Worm (Caenorhabditis elegans) whole organism, midembryonic: Measurements from ENCODE around the gene F15G9.5.

ENCODE experiments used
- T22C8.4 ChIP-seq: fragments of 200-800 bp; sonication (Bioruptor generic); IDR thresholded peaks from 2 replicates; pipeline ENCODE4 v1.3.6; 2022; ENCODE audit warnings: missing genetic modification characterization, missing compliant biosample characterization
- cog-1 ChIP-seq: sonication (generic microtip); optimal IDR thresholded peaks from 2 replicates; lab custom pipeline; 2016; ENCODE audit warnings: missing genetic modification characterization, missing compliant biosample characterization
- flt-1 ChIP-seq: fragments of 200-800 bp; sonication (Bioruptor generic); IDR thresholded peaks from 2 replicates; pipeline ENCODE4 v1.3.6; 2022; ENCODE audit warnings: missing genetic modification characterization, missing compliant biosample characterization
- klf-2 ChIP-seq: fragments of 200-800 bp; sonication (Bioruptor generic); conservative IDR thresholded peaks from 2 replicates; pipeline ENCODE4 v1.3.6; 2022; ENCODE audit warnings: missing genetic modification reagents, missing genetic modification characterization, missing compliant biosample characterization
- med-1 ChIP-seq: sonication (generic microtip); optimal IDR thresholded peaks from 2 replicates; lab custom pipeline; 2017; ENCODE audit warnings: missing genetic modification characterization, mild to moderate bottlenecking, missing compliant biosample characterization, antibody characterized with exemption, missing genetic modification reagents; ENCODE audit not compliant: insufficient read depth
- ref-1 ChIP-seq: fragments of 200-800 bp; sonication (Bioruptor generic); conservative IDR thresholded peaks from 2 replicates; pipeline ENCODE4 v1.3.6; 2022; ENCODE audit warnings: missing genetic modification reagents, missing genetic modification characterization, missing compliant biosample characterization
- tab-1 ChIP-seq: fragments of 200-800 bp; sonication (Bioruptor generic); IDR thresholded peaks from 2 replicates; pipeline ENCODE4 v1.3.6; 2022; ENCODE audit warnings: missing genetic modification characterization, missing compliant biosample characterization
- ztf-23 ChIP-seq: fragments of 200-800 bp; sonication (Bioruptor generic); IDR thresholded peaks from 2 replicates; pipeline ENCODE4 v1.3.6; 2022; ENCODE audit warnings: missing genetic modification reagents, missing genetic modification characterization, missing compliant biosample characterization
- ztf-29 ChIP-seq: fragments of 200-800 bp; sonication (Bioruptor generic); IDR thresholded peaks from 2 replicates; pipeline ENCODE4 v1.3.6; 2022; ENCODE audit warnings: missing genetic modification reagents, missing genetic modification characterization, missing compliant biosample characterization

Gene F15G9.5

ce11 chrX:9737730-9738129, at the start of gene F15G9.5:
Gene F15G9.5, minus strand, starts transcription at chrX:9737888.
- TF ChIP-seq ztf-23 (GFP tag; lab: Robert Waterston, UW): 0 out of 2 replicates have a peak, but pooled peaks have one; percentile 48
- TF ChIP-seq ref-1: no peak
- TF ChIP-seq klf-2 (GFP tag; lab: Robert Waterston, UW): no peak
- TF ChIP-seq tab-1 (GFP tag; lab: Robert Waterston, UW): no peak
- TF ChIP-seq ztf-29: no peak
- TF ChIP-seq flt-1: 0 out of 2 replicates have a peak, but pooled peaks have one; percentile 35
- TF ChIP-seq med-1: no peak
- no peak for TF ChIP-seq cog-1 (tag; lab: Kevin White, UChicago)

ce11 chrX:9785865-9786264, 48.2 kb upstream of the F15G9.5 start:
- TF ChIP-seq klf-2 (GFP tag; lab: Robert Waterston, UW): no peak
- no peak for TF ChIP-seq T22C8.4 (GFP tag; lab: Robert Waterston, UW)
- TF ChIP-seq ztf-29: no peak
- TF ChIP-seq tab-1 (GFP tag; lab: Robert Waterston, UW): no peak
- TF ChIP-seq ztf-23 (GFP tag; lab: Robert Waterston, UW): no peak
- TF ChIP-seq med-1: no peak
- TF ChIP-seq cog-1 (tag; lab: Kevin White, UChicago): no peak
- TF ChIP-seq flt-1: no peak
- TF ChIP-seq ref-1: no peak

ce11 chrX:9782389-9782939, 44.8 kb upstream of the F15G9.5 start:
- TF ChIP-seq klf-2 (GFP tag; lab: Robert Waterston, UW) (no peak), cog-1 (tag; lab: Kevin White, UChicago) (no peak), tab-1 (GFP tag; lab: Robert Waterston, UW) (no peak), ztf-23 (GFP tag; lab: Robert Waterston, UW) (no peak), ref-1 (no peak), ztf-29 (no peak), med-1 (no peak), flt-1 (no peak), T22C8.4 (GFP tag; lab: Robert Waterston, UW) (no peak)

ce11 chrX:9777481-9777880, 39.8 kb upstream of the F15G9.5 start, which contains the start of gene T09B9.5:
Gene T09B9.5, plus strand, starts transcription at chrX:9777781.
- TF ChIP-seq tab-1 (GFP tag; lab: Robert Waterston, UW) (no peak), cog-1 (tag; lab: Kevin White, UChicago) (no peak), T22C8.4 (GFP tag; lab: Robert Waterston, UW) (no peak), ref-1 (no peak), ztf-29 (no peak), ztf-23 (GFP tag; lab: Robert Waterston, UW) (no peak), flt-1 (no peak), med-1 (no peak), klf-2 (GFP tag; lab: Robert Waterston, UW) (no peak)

- TF ChIP-seq med-1: no peak
- no peak for TF ChIP-seq tab-1 (GFP tag; lab: Robert Waterston, UW)
- no peak for TF ChIP-seq T22C8.4 (GFP tag; lab: Robert Waterston, UW)
- TF ChIP-seq ref-1: no peak
- no peak for TF ChIP-seq ztf-29
- no peak for TF ChIP-seq flt-1
- no peak for TF ChIP-seq klf-2 (GFP tag; lab: Robert Waterston, UW)
- no peak for TF ChIP-seq ztf-23 (GFP tag; lab: Robert Waterston, UW)
Observed at ce11 chrX:9774323-9774722, 36.6 kb upstream of the F15G9.5 start, which contains the start of gene T09B9.4. Gene T09B9.4, minus strand, starts transcription at chrX:9774352.

- TF ChIP-seq flt-1 (no peak), ztf-23 (GFP tag; lab: Robert Waterston, UW) (no peak), tab-1 (GFP tag; lab: Robert Waterston, UW) (no peak), klf-2 (GFP tag; lab: Robert Waterston, UW) (no peak), cog-1 (tag; lab: Kevin White, UChicago) (no peak), ref-1 (no peak), med-1 (no peak), ztf-29 (no peak), T22C8.4 (GFP tag; lab: Robert Waterston, UW) (no peak)
Observed at ce11 chrX:9764822-9765221, 27.1 kb upstream of the F15G9.5 start, which contains the start of gene slc-17.9. Gene slc-17.9, minus strand, starts transcription at chrX:9764922.

- TF ChIP-seq ztf-23 (GFP tag; lab: Robert Waterston, UW): no peak
- TF ChIP-seq T22C8.4 (GFP tag; lab: Robert Waterston, UW): no peak
- no peak for TF ChIP-seq med-1
- no peak for TF ChIP-seq flt-1
- no peak for TF ChIP-seq tab-1 (GFP tag; lab: Robert Waterston, UW)
- TF ChIP-seq klf-2 (GFP tag; lab: Robert Waterston, UW): no peak
- TF ChIP-seq ztf-29: no peak
- no peak for TF ChIP-seq ref-1
- TF ChIP-seq cog-1 (tag; lab: Kevin White, UChicago): no peak
Observed at ce11 chrX:9763903-9764302, 26.2 kb upstream of the F15G9.5 start.

ce11 chrX:9761266-9761665, 23.6 kb upstream of the F15G9.5 start, which contains the start of gene T09B9.3:
Gene T09B9.3, minus strand, starts transcription at chrX:9761366.
- TF ChIP-seq flt-1: no peak
- no peak for TF ChIP-seq T22C8.4 (GFP tag; lab: Robert Waterston, UW)
- no peak for TF ChIP-seq cog-1 (tag; lab: Kevin White, UChicago)
- no peak for TF ChIP-seq klf-2 (GFP tag; lab: Robert Waterston, UW)
- TF ChIP-seq ref-1: no peak
- no peak for TF ChIP-seq ztf-23 (GFP tag; lab: Robert Waterston, UW)
- TF ChIP-seq med-1: no peak
- TF ChIP-seq tab-1 (GFP tag; lab: Robert Waterston, UW): no peak
- no peak for TF ChIP-seq ztf-29

- TF ChIP-seq ztf-29: no peak
- no peak for TF ChIP-seq T22C8.4 (GFP tag; lab: Robert Waterston, UW)
- TF ChIP-seq ztf-23 (GFP tag; lab: Robert Waterston, UW): no peak
- TF ChIP-seq klf-2 (GFP tag; lab: Robert Waterston, UW): no peak
- no peak for TF ChIP-seq cog-1 (tag; lab: Kevin White, UChicago)
- TF ChIP-seq tab-1 (GFP tag; lab: Robert Waterston, UW): no peak
- no peak for TF ChIP-seq flt-1
- no peak for TF ChIP-seq med-1
- no peak for TF ChIP-seq ref-1
Observed at ce11 chrX:9756971-9757370, 19.3 kb upstream of the F15G9.5 start, which contains the start of gene T09B9.1. Gene T09B9.1, plus strand, starts transcription at chrX:9757271.

ce11 chrX:9754537-9754936, 16.8 kb upstream of the F15G9.5 start:
- TF ChIP-seq cog-1 (tag; lab: Kevin White, UChicago) (no peak), med-1 (no peak), T22C8.4 (GFP tag; lab: Robert Waterston, UW) (no peak), tab-1 (GFP tag; lab: Robert Waterston, UW) (no peak)
